Worm (Caenorhabditis elegans) whole organism, young adult: ENCODE measurements around the gene F40F12.9.

Source experiments
- F52B5.7 ChIP-seq: sonication (generic microtip); optimal IDR thresholded peaks from 2 replicates; lab custom pipeline; 2016; ENCODE audit warnings: mild to moderate bottlenecking, missing genetic modification characterization, missing compliant biosample characterization
- Y67H2A.10 ChIP-seq: fragments of 200-800 bp; sonication (Bioruptor generic); conservative IDR thresholded peaks from 2 replicates; pipeline ENCODE4 v1.3.6; 2022; ENCODE audit warnings: missing genetic modification reagents, missing genetic modification characterization, missing compliant biosample characterization
- efl-1 ChIP-seq: fragments of 150-350 bp; optimal IDR thresholded peaks from 2 replicates; lab custom pipeline; 2014; ENCODE audit warnings: missing biosample characterization, missing genetic modification reagents, missing genetic modification characterization
- nhr-90 ChIP-seq: sonication (generic microtip); optimal IDR thresholded peaks from 2 replicates; lab custom pipeline; 2016; ENCODE audit warnings: missing genotype, mild to moderate bottlenecking, missing genetic modification characterization, missing compliant biosample characterization
- snpc-4 ChIP-seq, 5 experiments: fragments of 150-350 bp in 1 of 5; sonication (generic microtip) in 4 of 5; optimal IDR thresholded peaks; 2 replicates each; lab custom pipeline; 2014 to 2018; ENCODE audit warnings: missing genetic modification characterization in 5 of 5, missing biosample characterization in 3 of 5, antibody characterized with exemption in 2 of 5, mild to moderate bottlenecking in 2 of 5, missing compliant biosample characterization in 2 of 5, missing genotype in 2 of 5, moderate library complexity in 2 of 5, missing genetic modification reagents in 1 of 5
- unc-130 ChIP-seq: sonication (generic microtip); optimal IDR thresholded peaks from 2 replicates; lab custom pipeline; 2016; ENCODE audit warnings: missing genetic modification reagents, missing genetic modification characterization, missing compliant biosample characterization

ce11 chrIII:9932091-9932490 is 21.0 kb downstream of the F40F12.9 start, which contains the start of gene dec-7:
- no peak for TF ChIP-seq unc-130
- TF ChIP-seq Y67H2A.10 (GFP tag; lab: Robert Waterston, UW): no peak
- no peak for TF ChIP-seq snpc-4 (GFP tag; optimal IDR thresholded peaks at IDR 0.05; lab: Kevin White, UChicago)
- TF ChIP-seq snpc-4 (tag; optimal IDR thresholded peaks at IDR 0.05; lab: Kevin White, UChicago): no peak
- no peak for TF ChIP-seq efl-1 (GFP tag; lab: Kevin White, UChicago)
- no peak for TF ChIP-seq F52B5.7 (tag; lab: Kevin White, UChicago)
- TF ChIP-seq nhr-90 (tag; lab: Kevin White, UChicago): no peak
